Worm (Caenorhabditis elegans) whole organism, L4 larva: ENCODE data around the gene Y50D4B.6.

Source experiments
- F26F4.8 ChIP-seq: fragments of 200-800 bp; sonication (Bioruptor generic); conservative IDR thresholded peaks from 2 replicates; pipeline ENCODE4 v1.3.6; 2022; ENCODE audit warnings: missing genetic modification characterization, missing compliant biosample characterization
- F37D6.2 ChIP-seq: sonication (generic microtip); optimal IDR thresholded peaks from 2 replicates; lab custom pipeline; 2016; ENCODE audit warnings: mild to moderate bottlenecking, missing genetic modification characterization, missing compliant biosample characterization
- F49E8.2 ChIP-seq: sonication (generic microtip); optimal IDR thresholded peaks from 2 replicates; lab custom pipeline; 2016; ENCODE audit warnings: missing compliant biosample characterization, mild to moderate bottlenecking, missing genetic modification characterization, borderline replicate concordance
- T20F7.1 ChIP-seq: fragments of 200-800 bp; sonication (Bioruptor generic); optimal IDR thresholded peaks from 2 replicates; lab custom pipeline; 2018; ENCODE audit warnings: mild to moderate bottlenecking, missing genetic modification characterization, missing compliant biosample characterization
- T26A8.4 ChIP-seq: fragments of 200-800 bp; sonication (Bioruptor generic); IDR thresholded peaks from 2 replicates; pipeline ENCODE4 v1.3.6; 2022; ENCODE audit warnings: missing genetic modification characterization, missing compliant biosample characterization
- Y75B8A.6 ChIP-seq: fragments of 200-800 bp; sonication (Bioruptor generic); IDR thresholded peaks from 2 replicates; pipeline ENCODE4 v1.3.6; 2022; ENCODE audit warnings: missing genetic modification reagents, missing genetic modification characterization, missing compliant biosample characterization
- aha-1 ChIP-seq: fragments of 150-350 bp; peaks from one replicate; lab custom pipeline; 2014; ENCODE audit warnings: missing biosample characterization, missing genetic modification characterization
- aly-2 ChIP-seq: sonication (generic microtip); optimal IDR thresholded peaks from 2 replicates; lab custom pipeline; 2018; ENCODE audit warnings: missing biosample characterization, missing genetic modification characterization
- ceh-44 ChIP-seq: fragments of 200-800 bp; sonication (Bioruptor generic); IDR thresholded peaks from 2 replicates; pipeline ENCODE4 v1.3.6; 2022; ENCODE audit warnings: missing genetic modification reagents, missing genetic modification characterization, missing compliant biosample characterization
- ceh-82 ChIP-seq: sonication (generic microtip); optimal IDR thresholded peaks from 2 replicates; lab custom pipeline; 2017; ENCODE audit warnings: missing biosample characterization, missing genetic modification characterization
- daf-12 ChIP-seq: fragments of 150-350 bp; optimal IDR thresholded peaks from 2 replicates; lab custom pipeline; 2014; ENCODE audit warnings: missing biosample characterization, missing genetic modification reagents, missing genetic modification characterization
- daf-16 ChIP-seq, 3 experiments: sonication (generic microtip); optimal IDR thresholded peaks; 2 replicates each; lab custom pipeline; 2016 to 2017; ENCODE audit warnings: missing genetic modification characterization in 3 of 3, missing genetic modification reagents in 3 of 3, mild to moderate bottlenecking in 2 of 3, missing compliant biosample characterization in 2 of 3, missing biosample characterization in 1 of 3, moderate library complexity in 1 of 3
- daf-19 ChIP-seq: fragments of 200-800 bp; sonication (Bioruptor generic); conservative IDR thresholded peaks from 2 replicates; pipeline ENCODE4 v1.3.6; 2022; ENCODE audit warnings: missing genetic modification characterization, missing compliant biosample characterization
- dmd-6 ChIP-seq: fragments of 200-800 bp; sonication (Bioruptor generic); IDR thresholded peaks from 2 replicates; pipeline ENCODE4 v1.3.6; 2022; ENCODE audit warnings: missing genetic modification reagents, missing genetic modification characterization, missing compliant biosample characterization
- dmd-8 ChIP-seq: fragments of 200-800 bp; sonication (Bioruptor generic); IDR thresholded peaks from 2 replicates; pipeline ENCODE4 v1.3.6; 2022; ENCODE audit warnings: missing genetic modification characterization, missing compliant biosample characterization
- duxl-1 ChIP-seq: sonication (generic microtip); optimal IDR thresholded peaks from 2 replicates; lab custom pipeline; 2016; ENCODE audit warnings: mild to moderate bottlenecking, missing genetic modification characterization, moderate library complexity, missing compliant biosample characterization; ENCODE audit not compliant: poor library complexity
- dve-1 ChIP-seq: sonication (generic microtip); optimal IDR thresholded peaks from 2 replicates; lab custom pipeline; 2017; ENCODE audit warnings: antibody characterized with exemption, mild to moderate bottlenecking, missing genetic modification characterization, missing compliant biosample characterization; ENCODE audit not compliant: insufficient read depth
- egl-27 ChIP-seq: sonication (generic microtip); optimal IDR thresholded peaks from 3 replicates; lab custom pipeline; 2017; ENCODE audit warnings: missing biosample characterization, missing genetic modification reagents, missing genetic modification characterization
- fkh-10 ChIP-seq: fragments of 150-350 bp; optimal IDR thresholded peaks from 2 replicates; lab custom pipeline; 2014; ENCODE audit warnings: missing biosample characterization, missing genetic modification reagents, missing genetic modification characterization
- hif-1 ChIP-seq, 2 experiments: sonication (generic microtip); optimal IDR thresholded peaks; 2 replicates each; lab custom pipeline; 2016 to 2017; ENCODE audit warnings: missing compliant biosample characterization in 2 of 2, missing genetic modification characterization in 2 of 2, missing genetic modification reagents in 2 of 2, missing genotype in 2 of 2, mild to moderate bottlenecking in 1 of 2
- hlh-11 ChIP-seq: fragments of 200-800 bp; sonication (Bioruptor generic); optimal IDR thresholded peaks from 2 replicates; lab custom pipeline; 2018; ENCODE audit warnings: mild to moderate bottlenecking, missing genetic modification characterization, missing compliant biosample characterization
- lim-7 ChIP-seq: fragments of 200-800 bp; sonication (Bioruptor generic); IDR thresholded peaks from 2 replicates; pipeline ENCODE4 v1.3.6; 2022; ENCODE audit warnings: missing genetic modification characterization, missing compliant biosample characterization
- lin-15B ChIP-seq: fragments of 150-350 bp; sonication (generic microtip); optimal IDR thresholded peaks from 3 replicates; lab custom pipeline; 2014; ENCODE audit warnings: missing biosample characterization, missing genetic modification characterization
- lin-38 ChIP-seq: fragments of 200-800 bp; sonication (Bioruptor generic); IDR thresholded peaks from 2 replicates; pipeline ENCODE4 v1.3.6; 2022; ENCODE audit warnings: missing genetic modification reagents, missing genetic modification characterization, missing compliant biosample characterization
- madf-9 ChIP-seq: fragments of 200-800 bp; sonication (Bioruptor generic); conservative IDR thresholded peaks from 2 replicates; pipeline ENCODE4 v1.3.6; 2022; ENCODE audit warnings: missing genetic modification reagents, missing genetic modification characterization, missing compliant biosample characterization
- mdl-1 ChIP-seq, 2 experiments: fragments of 150-350 bp in 1 of 2; sonication (generic microtip) in 1 of 2; optimal IDR thresholded peaks; 2 replicates each; lab custom pipeline; 2014 to 2017; ENCODE audit warnings: missing biosample characterization in 2 of 2, missing genetic modification characterization in 2 of 2
- mxl-3 ChIP-seq: fragments of 200-800 bp; sonication (Bioruptor generic); optimal IDR thresholded peaks from 2 replicates; lab custom pipeline; 2018; ENCODE audit warnings: mild to moderate bottlenecking, missing genetic modification characterization, missing compliant biosample characterization
- nhr-102 ChIP-seq: sonication (generic microtip); optimal IDR thresholded peaks from 2 replicates; lab custom pipeline; 2016; ENCODE audit warnings: mild to moderate bottlenecking, missing genetic modification characterization, moderate library complexity, missing compliant biosample characterization
- nhr-11 ChIP-seq: fragments of 150-350 bp; optimal IDR thresholded peaks from 2 replicates; lab custom pipeline; 2014; ENCODE audit warnings: missing biosample characterization, missing genetic modification characterization
- nhr-111 ChIP-seq: fragments of 200-800 bp; sonication (Bioruptor generic); optimal IDR thresholded peaks from 2 replicates; lab custom pipeline; 2018; ENCODE audit warnings: mild to moderate bottlenecking, missing genetic modification characterization, missing compliant biosample characterization
- nhr-41 ChIP-seq: fragments of 200-800 bp; sonication (Bioruptor generic); IDR thresholded peaks from 2 replicates; pipeline ENCODE4 v1.3.6; 2022; ENCODE audit warnings: missing genetic modification reagents, missing genetic modification characterization, missing compliant biosample characterization
- nhr-6 ChIP-seq: fragments of 150-350 bp; optimal IDR thresholded peaks from 2 replicates; lab custom pipeline; 2014; ENCODE audit warnings: missing biosample characterization, missing genetic modification characterization
- pha-4 ChIP-seq, 2 experiments: fragments of 150-350 bp in 1 of 2; fragments of 200-800 bp in 1 of 2; sonication (Bioruptor generic) in 1 of 2; IDR thresholded peaks in 1 of 2; optimal IDR thresholded peaks in 1 of 2; 2 replicates each; pipeline versions ENCODE4 v1.3.6 to Lab custom; 2014 to 2022; ENCODE audit warnings: missing genetic modification characterization in 2 of 2, missing genetic modification reagents in 2 of 2, missing biosample characterization in 1 of 2, missing compliant biosample characterization in 1 of 2
- rbr-2 ChIP-seq: sonication (generic microtip); optimal IDR thresholded peaks from 2 replicates; lab custom pipeline; 2016; ENCODE audit warnings: missing genotype, missing genetic modification characterization, missing compliant biosample characterization
- saeg-2 ChIP-seq: fragments of 200-800 bp; sonication (Bioruptor generic); IDR thresholded peaks from 2 replicates; pipeline ENCODE4 v1.3.6; 2022; ENCODE audit warnings: missing genetic modification reagents, missing genetic modification characterization, missing compliant biosample characterization
- skn-1 ChIP-seq: fragments of 150-350 bp; optimal IDR thresholded peaks from 2 replicates; lab custom pipeline; 2014; ENCODE audit warnings: missing biosample characterization, missing genetic modification characterization
- unc-62 ChIP-seq, 3 experiments: fragments of 150-350 bp in 1 of 3; sonication (generic microtip); optimal IDR thresholded peaks in 2 of 3; peaks in 1 of 3; 1 replicate in 1 of 3; 2 replicates in 2 of 3; lab custom pipeline; 2014 to 2017; ENCODE audit warnings: missing biosample characterization in 3 of 3, missing genetic modification characterization in 3 of 3, missing genetic modification reagents in 3 of 3, missing genotype in 1 of 3
- zag-1 ChIP-seq: fragments of 150-350 bp; optimal IDR thresholded peaks from 2 replicates; lab custom pipeline; 2014; ENCODE audit warnings: missing biosample characterization, missing genetic modification characterization
- ztf-11 ChIP-seq: fragments of 150-350 bp; optimal IDR thresholded peaks from 2 replicates; lab custom pipeline; 2014; ENCODE audit warnings: missing biosample characterization, missing genetic modification characterization

Y50D4B.6 gene

ce11 chrV:1084016-1084415 lies at the start of gene Y50D4B.6:
TSS of gene Y50D4B.6 (plus strand) at chrV:1084316.
- no peak for TF ChIP-seq T20F7.1 (GFP tag; lab: Kevin White, UChicago)
- no peak for TF ChIP-seq dmd-6 (GFP tag; lab: Robert Waterston, UW)
- no peak for TF ChIP-seq lin-15B (tag; lab: Kevin White, UChicago)
- no peak for TF ChIP-seq aha-1

ce11 chrV:1038074-1038473 lies 46.0 kb upstream of the Y50D4B.6 start:
- peak in 1 of 2 experiments; percentile 82 for TF ChIP-seq hif-1 (tag; optimal IDR thresholded peaks at IDR 0.05; lab: Kevin White, UChicago)
- TF ChIP-seq T26A8.4 (GFP tag; lab: Robert Waterston, UW): no peak
- peak; percentile 51 for TF ChIP-seq dmd-6 (GFP tag; lab: Robert Waterston, UW)

- peak; percentile 35 for TF ChIP-seq aha-1
- TF ChIP-seq aly-2: no peak
- TF ChIP-seq nhr-11: no peak
- TF ChIP-seq nhr-102 (tag; lab: Kevin White, UChicago): no peak
- no peak for TF ChIP-seq pha-4 (GFP tag; IDR thresholded peaks at IDR 0.05; lab: Robert Waterston, UW)
- TF ChIP-seq pha-4 (tag; optimal IDR thresholded peaks at IDR 0.05; lab: Kevin White, UChicago): no peak
- no peak for TF ChIP-seq F26F4.8
Measured at ce11 chrV:1047251-1047650, 36.9 kb upstream of the Y50D4B.6 start.

- TF ChIP-seq F37D6.2 (tag; lab: Kevin White, UChicago) (no peak), ceh-44 (GFP tag; lab: Robert Waterston, UW) (no peak), fkh-10 (GFP tag; lab: Kevin White, UChicago) (no peak), mxl-3 (GFP tag; lab: Kevin White, UChicago) (no peak), duxl-1 (no peak), nhr-6 (no peak), saeg-2 (no peak), unc-62 (GFP tag; optimal IDR thresholded peaks at IDR 0.05 in 1 of 2; lab: Kevin White, UChicago) (no peak), unc-62 (tag; optimal IDR thresholded peaks at IDR 0.05; lab: Kevin White, UChicago) (no peak), Y75B8A.6 (GFP tag; lab: Robert Waterston, UW) (no peak), dmd-8 (GFP tag; lab: Robert Waterston, UW) (no peak), madf-9 (no peak), egl-27 (tag; lab: Kevin White, UChicago) (no peak), skn-1 (tag; lab: Kevin White, UChicago) (no peak), ztf-11 (tag; lab: Kevin White, UChicago) (no peak), dve-1 (tag; lab: Kevin White, UChicago) (no peak), daf-19 (no peak), ceh-82 (tag; lab: Kevin White, UChicago) (no peak), mdl-1 (tag; optimal IDR thresholded peaks at IDR 0.05; lab: Kevin White, UChicago) (no peak)
- TF ChIP-seq, all 104 proteins: peak for 0
Measured at ce11 chrV:1048482-1048881, 35.6 kb upstream of the Y50D4B.6 start, which contains the start of gene nra-4. TSS of gene nra-4 (minus strand) at chrV:1048582.

- TF ChIP-seq lim-7 (GFP tag; lab: Robert Waterston, UW) (no peak), hlh-11 (tag; lab: Kevin White, UChicago) (peak; percentile 4), daf-12 (no peak), nhr-111 (GFP tag; lab: Kevin White, UChicago) (no peak), lin-38 (GFP tag; lab: Robert Waterston, UW) (peak; percentile 59), saeg-2 (no peak), mdl-1 (tag; optimal IDR thresholded peaks at IDR 0.05; lab: Kevin White, UChicago) (no peak), F49E8.2 (tag; lab: Kevin White, UChicago) (no peak), daf-16 (GFP tag; optimal IDR thresholded peaks at IDR 0.05; lab: Kevin White, UChicago) (no peak), daf-16 (tag; optimal IDR thresholded peaks at IDR 0.05; lab: Kevin White, UChicago) (peak; percentile 45), daf-19 (no peak), nhr-41 (GFP tag; lab: Robert Waterston, UW) (no peak), rbr-2 (tag; lab: Kevin White, UChicago) (no peak), zag-1 (tag; lab: Kevin White, UChicago) (no peak)
Measured at ce11 chrV:1049334-1049733, 34.8 kb upstream of the Y50D4B.6 start.
